Fruit fly (Drosophila melanogaster) whole organism, embryonic: ENCODE data around the gene CG8668.

Experiments
- Ada2b ChIP-seq: fragments of 200-800 bp; sonication (Bioruptor generic); IDR thresholded peaks from 2 replicates; pipeline ENCODE4 v1.3.6; 2022; ENCODE audit warnings: missing biosample characterization, missing genetic modification characterization
- Antp ChIP-seq: fragments of 200-800 bp; sonication (Bioruptor generic); optimal IDR thresholded peaks from 3 replicates; lab custom pipeline; 2016; ENCODE audit warnings: missing biosample characterization, missing genetic modification characterization
- Bgb ChIP-seq: fragments of 200-800 bp; sonication (Bioruptor generic); IDR thresholded peaks from 2 replicates; pipeline ENCODE4 v1.3.6; 2022; ENCODE audit warnings: missing biosample characterization, missing genetic modification characterization; ENCODE audit not compliant: partially characterized antibody
- Bteb2 ChIP-seq: fragments of 200-800 bp; sonication (Bioruptor generic); optimal IDR thresholded peaks from 2 replicates; lab custom pipeline; 2016; ENCODE audit warnings: missing biosample characterization, missing genetic modification characterization
- C15 ChIP-seq: fragments of 200-800 bp; sonication (Bioruptor generic); IDR thresholded peaks from 3 replicates; pipeline ENCODE4 v1.3.6; 2022; ENCODE audit warnings: missing biosample characterization, missing genetic modification characterization
- CG10462 ChIP-seq: fragments of 200-800 bp; sonication (Bioruptor generic); optimal IDR thresholded peaks from 2 replicates; lab custom pipeline; 2016; ENCODE audit warnings: missing biosample characterization, missing genetic modification characterization
- CG12104 ChIP-seq: fragments of 200-800 bp; sonication (Bioruptor generic); optimal IDR thresholded peaks from 3 replicates; lab custom pipeline; 2016; ENCODE audit warnings: missing biosample characterization, missing genetic modification characterization
- CG12659 ChIP-seq: fragments of 200-800 bp; sonication (Bioruptor generic); optimal IDR thresholded peaks from 3 replicates; lab custom pipeline; 2017; ENCODE audit warnings: mild to moderate bottlenecking, missing biosample characterization, missing genetic modification reagents, missing genetic modification characterization
- CG12744 ChIP-seq: fragments of 200-800 bp; sonication (Bioruptor generic); optimal IDR thresholded peaks from 2 replicates; lab custom pipeline; 2016; ENCODE audit warnings: missing biosample characterization, missing genetic modification characterization
- CG12769 ChIP-seq: fragments of 200-800 bp; sonication (Bioruptor generic); optimal IDR thresholded peaks from 2 replicates; lab custom pipeline; 2019; ENCODE audit warnings: missing biosample characterization, mild to moderate bottlenecking, missing genetic modification characterization, moderate library complexity
- CG13775 ChIP-seq: fragments of 200-800 bp; sonication (Bioruptor generic); optimal IDR thresholded peaks from 3 replicates; lab custom pipeline; 2017; ENCODE audit warnings: missing biosample characterization, mild to moderate bottlenecking, missing genetic modification characterization
- CG1647 ChIP-seq: fragments of 200-800 bp; sonication (Bioruptor generic); optimal IDR thresholded peaks from 3 replicates; lab custom pipeline; 2016; ENCODE audit warnings: missing biosample characterization, missing genetic modification characterization
- CG16815 ChIP-seq: fragments of 200-800 bp; sonication (Bioruptor generic); optimal IDR thresholded peaks from 3 replicates; lab custom pipeline; 2017; ENCODE audit warnings: missing biosample characterization, mild to moderate bottlenecking, missing genetic modification characterization
- CG2202 ChIP-seq: fragments of 200-800 bp; sonication (Bioruptor generic); optimal IDR thresholded peaks from 2 replicates; lab custom pipeline; 2018; ENCODE audit warnings: missing biosample characterization, mild to moderate bottlenecking, missing genetic modification characterization
- CG30020 ChIP-seq: fragments of 200-800 bp; optimal IDR thresholded peaks from 2 replicates; lab custom pipeline; 2019; ENCODE audit warnings: missing biosample characterization, mild to moderate bottlenecking, missing genetic modification characterization, moderate library complexity
- CG3995 ChIP-seq: fragments of 200-800 bp; sonication (Bioruptor generic); optimal IDR thresholded peaks from 3 replicates; lab custom pipeline; 2016; ENCODE audit warnings: missing biosample characterization, missing genetic modification characterization
- CG5180 ChIP-seq: fragments of 200-800 bp; sonication (Bioruptor generic); optimal IDR thresholded peaks from 3 replicates; lab custom pipeline; 2017; ENCODE audit warnings: missing biosample characterization, missing genetic modification characterization, mild to moderate bottlenecking, moderate library complexity, missing genetic modification reagents
- CG6765 ChIP-seq: fragments of 200-800 bp; sonication (Bioruptor generic); optimal IDR thresholded peaks from 3 replicates; lab custom pipeline; 2017; ENCODE audit warnings: missing biosample characterization, mild to moderate bottlenecking, missing genetic modification characterization
- CG8359 ChIP-seq: fragments of 200-800 bp; sonication (Bioruptor generic); optimal IDR thresholded peaks from 2 replicates; lab custom pipeline; 2017; ENCODE audit warnings: missing biosample characterization, mild to moderate bottlenecking, missing genetic modification characterization, borderline replicate concordance
- Chrac-16 ChIP-seq: fragments of 200-800 bp; sonication (Bioruptor generic); optimal IDR thresholded peaks from 3 replicates; lab custom pipeline; 2016; ENCODE audit warnings: missing biosample characterization, missing genetic modification characterization
- Ets65A ChIP-seq: fragments of 200-800 bp; sonication (Bioruptor generic); peaks from one replicate; lab custom pipeline; 2016; ENCODE audit warnings: missing biosample characterization, missing genetic modification characterization
- Gug ChIP-seq: fragments of 200-800 bp; sonication (Bioruptor generic); IDR thresholded peaks from 4 replicates; pipeline ENCODE4 v1.3.6; 2022; ENCODE audit warnings: missing biosample characterization, missing genetic modification characterization
- H15 ChIP-seq: fragments of 200-800 bp; sonication (Bioruptor generic); IDR thresholded peaks from 3 replicates; pipeline ENCODE4 v1.3.6; 2022; ENCODE audit warnings: missing biosample characterization, missing genetic modification characterization
- HHEX ChIP-seq: fragments of 200-800 bp; sonication (Bioruptor generic); optimal IDR thresholded peaks from 3 replicates; lab custom pipeline; 2017; ENCODE audit warnings: missing biosample characterization, mild to moderate bottlenecking, missing genetic modification characterization, missing genetic modification reagents
- HLHmδ ChIP-seq: fragments of 200-800 bp; sonication (Bioruptor generic); optimal IDR thresholded peaks from 2 replicates; lab custom pipeline; 2018; ENCODE audit warnings: missing biosample characterization, mild to moderate bottlenecking, missing genetic modification characterization, moderate library complexity
- HmgD ChIP-seq: fragments of 200-800 bp; sonication (Bioruptor generic); optimal IDR thresholded peaks from 3 replicates; lab custom pipeline; 2016; ENCODE audit warnings: missing biosample characterization, missing genetic modification characterization
- Nf-YA ChIP-seq: fragments of 200-800 bp; sonication (Bioruptor generic); IDR thresholded peaks from 2 replicates; pipeline ENCODE4 v1.3.6; 2022; ENCODE audit warnings: missing biosample characterization, missing genetic modification characterization
- Nf-YC ChIP-seq: fragments of 200-800 bp; optimal IDR thresholded peaks from 3 replicates; lab custom pipeline; 2019; ENCODE audit warnings: missing biosample characterization, mild to moderate bottlenecking, missing genetic modification characterization, moderate library complexity
- Sox100B ChIP-seq: fragments of 200-800 bp; sonication (Bioruptor generic); optimal IDR thresholded peaks from 3 replicates; lab custom pipeline; 2018; ENCODE audit warnings: missing biosample characterization, mild to moderate bottlenecking, missing genetic modification characterization
- Stat92E ChIP-seq, 3 experiments: fragments of >200 bp in 2 of 3; fragments of 200-800 bp in 1 of 3; sonication (Bioruptor generic) in 1 of 3; optimal IDR thresholded peaks; 2 replicates each; lab custom pipeline; 2017 to 2019; ENCODE audit warnings: missing biosample characterization in 3 of 3, missing genetic modification characterization in 3 of 3, mild to moderate bottlenecking in 1 of 3, moderate library complexity in 1 of 3
- abd-A ChIP-seq: fragments of 200-800 bp; sonication (Bioruptor generic); optimal IDR thresholded peaks from 3 replicates; lab custom pipeline; 2019; ENCODE audit warnings: missing biosample characterization, mild to moderate bottlenecking, missing genetic modification characterization, moderate library complexity
- crc ChIP-seq: fragments of 200-800 bp; sonication (Bioruptor generic); optimal IDR thresholded peaks from 2 replicates; lab custom pipeline; 2016; ENCODE audit warnings: missing biosample characterization, missing genetic modification characterization
- da ChIP-seq: fragments of 200-800 bp; sonication (Bioruptor generic); optimal IDR thresholded peaks from 2 replicates; lab custom pipeline; 2016; ENCODE audit warnings: missing biosample characterization, missing genetic modification characterization
- dpn ChIP-seq, 2 experiments: fragments of 200-800 bp; sonication (Bioruptor generic); optimal IDR thresholded peaks; 3 replicates each; lab custom pipeline; 2016; ENCODE audit warnings: missing biosample characterization in 2 of 2, missing genetic modification characterization in 2 of 2
- emc ChIP-seq: fragments of 200-800 bp; sonication (Bioruptor generic); optimal IDR thresholded peaks from 2 replicates; lab custom pipeline; 2016; ENCODE audit warnings: missing biosample characterization, missing genetic modification characterization
- en ChIP-seq: fragments of 200-800 bp; sonication (Bioruptor generic); optimal IDR thresholded peaks from 2 replicates; lab custom pipeline; 2016; ENCODE audit warnings: missing biosample characterization, missing genetic modification characterization
- eve ChIP-seq, 2 experiments: fragments of >200 bp; optimal IDR thresholded peaks; 2 replicates each; lab custom pipeline; 2017; ENCODE audit warnings: missing biosample characterization in 2 of 2, missing genetic modification characterization in 2 of 2
- ftz-f1 ChIP-seq: fragments of 200-800 bp; sonication (Bioruptor generic); optimal IDR thresholded peaks from 2 replicates; lab custom pipeline; 2016; ENCODE audit warnings: missing biosample characterization, missing genetic modification characterization
- gfzf ChIP-seq: fragments of 200-800 bp; sonication (Bioruptor generic); optimal IDR thresholded peaks from 2 replicates; lab custom pipeline; 2016; ENCODE audit warnings: missing biosample characterization, mild to moderate bottlenecking, missing genetic modification characterization, moderate library complexity
- luna ChIP-seq: fragments of 200-800 bp; sonication (Bioruptor generic); optimal IDR thresholded peaks from 2 replicates; lab custom pipeline; 2016; ENCODE audit warnings: missing biosample characterization, missing genetic modification characterization
- odd ChIP-seq: fragments of 200-800 bp; sonication (Bioruptor generic); optimal IDR thresholded peaks from 2 replicates; lab custom pipeline; 2017; ENCODE audit warnings: missing biosample characterization, mild to moderate bottlenecking, missing genetic modification characterization
- peb ChIP-seq: fragments of 200-800 bp; sonication (Bioruptor generic); IDR thresholded peaks from 2 replicates; pipeline ENCODE4 v1.3.6; 2022; ENCODE audit warnings: missing biosample characterization, missing genetic modification characterization
- pfk ChIP-seq: fragments of 200-800 bp; sonication (Bioruptor generic); optimal IDR thresholded peaks from 2 replicates; lab custom pipeline; 2018; ENCODE audit warnings: missing biosample characterization, mild to moderate bottlenecking, missing genetic modification characterization, moderate library complexity
- phol ChIP-seq: fragments of 200-800 bp; sonication (Bioruptor generic); optimal IDR thresholded peaks from 3 replicates; lab custom pipeline; 2018; ENCODE audit warnings: missing biosample characterization, mild to moderate bottlenecking, missing genetic modification characterization, moderate library complexity
- pros ChIP-seq: fragments of 200-800 bp; sonication (Bioruptor generic); optimal IDR thresholded peaks from 3 replicates; lab custom pipeline; 2019; ENCODE audit warnings: missing biosample characterization, mild to moderate bottlenecking, missing genetic modification characterization, moderate library complexity
- row ChIP-seq: fragments of 200-800 bp; sonication (Bioruptor generic); IDR thresholded peaks from 3 replicates; pipeline ENCODE4 v1.3.6; 2022; ENCODE audit warnings: missing biosample characterization, missing genetic modification characterization
- so ChIP-seq: fragments of 200-800 bp; sonication (Bioruptor generic); IDR thresholded peaks from 3 replicates; pipeline ENCODE4 v1.3.6; 2022; ENCODE audit warnings: missing biosample characterization, missing genetic modification characterization
- sob ChIP-seq: fragments of 200-800 bp; sonication (Bioruptor generic); IDR thresholded peaks from 2 replicates; pipeline ENCODE4 v1.3.6; 2022; ENCODE audit warnings: missing biosample characterization, missing genetic modification characterization
- sqz ChIP-seq: fragments of 200-800 bp; sonication (Bioruptor generic); optimal IDR thresholded peaks from 3 replicates; lab custom pipeline; 2018; ENCODE audit warnings: missing biosample characterization, mild to moderate bottlenecking, missing genetic modification characterization
- twi ChIP-seq: fragments of 200-800 bp; optimal IDR thresholded peaks from 2 replicates; lab custom pipeline; 2019; ENCODE audit warnings: missing biosample characterization, mild to moderate bottlenecking, missing genetic modification characterization, moderate library complexity
- vnd ChIP-seq: fragments of 200-800 bp; sonication (Bioruptor generic); IDR thresholded peaks from 3 replicates; pipeline ENCODE4 v1.3.6; 2022; ENCODE audit warnings: missing biosample characterization, missing genetic modification characterization; ENCODE audit not compliant: partially characterized antibody

CG8668 gene

dm6 chr2L:8159498-8159897 is 32.7 kb downstream of the CG8668 start, which contains the start of the genes PAPLA1 and Rbsn-5 (continued):
- TF ChIP-seq luna, result peak; percentile 94
- TF ChIP-seq CG1647 (GFP tag; lab: Kevin White, UChicago), result peak; percentile 95
- peak; percentile 97 for TF ChIP-seq row
- TF ChIP-seq CG12769 (tag; lab: Kevin White, UChicago), result peak; percentile 96
- TF ChIP-seq CG12104 (GFP tag; lab: Kevin White, UChicago), result peak; percentile 90
- TF ChIP-seq sqz (GFP tag; lab: Kevin White, UChicago), result peak; percentile 80
- peak; percentile 100 for TF ChIP-seq Ets65A (GFP tag; lab: Kevin White, UChicago)
- peak; percentile 95 for TF ChIP-seq Antp (GFP tag; lab: Kevin White, UChicago)
- no peak for TF ChIP-seq Stat92E (GFP tag; optimal IDR thresholded peaks at IDR 0.05; lab: Kevin White, UChicago)
- peak; percentile 15; the same call in 1 of the 2 replicates for TF ChIP-seq Bgb
- peak; percentile 27 for TF ChIP-seq pros
- TF ChIP-seq CG3995, result peak; percentile 70
- TF ChIP-seq sob, result peak; percentile 93
- peak; percentile 95 for TF ChIP-seq CG12659 (GFP tag; lab: Kevin White, UChicago)
- peak; percentile 72 for TF ChIP-seq CG30020
- TF ChIP-seq odd (GFP tag; lab: Kevin White, UChicago), result peak; percentile 79
- no peak for TF ChIP-seq vnd (GFP tag; lab: Robert Waterston, UW)
- peak; percentile 94 for TF ChIP-seq HmgD (GFP tag; lab: Kevin White, UChicago)
- peak; percentile 55 for TF ChIP-seq CG5180 (GFP tag; lab: Kevin White, UChicago)
- TF ChIP-seq abd-A, result peak; percentile 97
- peak; percentile 88 for TF ChIP-seq so (GFP tag; lab: Robert Waterston, UW)
- TF ChIP-seq Sox100B (GFP tag; lab: Kevin White, UChicago), result peak; percentile 83
- peak; percentile 83 for TF ChIP-seq Nf-YA (GFP tag; lab: Robert Waterston, UW)
- TF ChIP-seq CG10462 (GFP tag; lab: Kevin White, UChicago), result peak; percentile 88
- peak; percentile 86 for TF ChIP-seq da (GFP tag; lab: Kevin White, UChicago)
- TF ChIP-seq Bteb2 (GFP tag; lab: Kevin White, UChicago), result peak; percentile 93
- peak; percentile 95 for TF ChIP-seq phol (tag; lab: Kevin White, UChicago)
- TF ChIP-seq Chrac-16 (GFP tag; lab: Kevin White, UChicago), result peak; percentile 94
- peak; percentile 92 for TF ChIP-seq crc
- TF ChIP-seq pfk, result peak; percentile 41
- peak; percentile 91 for TF ChIP-seq C15 (GFP tag; lab: Robert Waterston, UW)
- TF ChIP-seq emc, result peak; percentile 93
- TF ChIP-seq H15, result peak; percentile 92
- TF ChIP-seq CG16815 (GFP tag; lab: Kevin White, UChicago), result peak; percentile 85
- peak; percentile 89 for TF ChIP-seq CG6765 (GFP tag; lab: Kevin White, UChicago)
- peak; percentile 79 for TF ChIP-seq CG2202 (tag; lab: Kevin White, UChicago)
- no peak for TF ChIP-seq eve (GFP tag; optimal IDR thresholded peaks at IDR 0.05; lab: Kevin White, UChicago)
- peak; percentile 88 for TF ChIP-seq Nf-YC (tag; lab: Kevin White, UChicago)
- peak; percentile 40 for TF ChIP-seq gfzf
- TF ChIP-seq dpn (GFP tag; optimal IDR thresholded peaks at IDR 0.05; lab: Kevin White, UChicago), result peak; percentile 97
- peak; percentile 87 for TF ChIP-seq peb (GFP tag; lab: Robert Waterston, UW)
- TF ChIP-seq twi (tag; lab: Kevin White, UChicago), result peak; percentile 80
- peak; percentile 88 for TF ChIP-seq HHEX (GFP tag; lab: Kevin White, UChicago)
- TF ChIP-seq ftz-f1 (GFP tag; lab: Kevin White, UChicago), result peak; percentile 48
- peak; percentile 62 for TF ChIP-seq CG8359 (GFP tag; lab: Kevin White, UChicago)
- peak; percentile 91 for TF ChIP-seq Gug (GFP tag; lab: Robert Waterston, UW)
- TF ChIP-seq en (GFP tag; lab: Kevin White, UChicago), result peak; percentile 80
- peak; percentile 89 for TF ChIP-seq CG12744 (GFP tag; lab: Kevin White, UChicago)
- TF ChIP-seq HLHmδ (GFP tag; lab: Kevin White, UChicago), result no peak
- peak; percentile 92 for TF ChIP-seq CG13775 (GFP tag; lab: Kevin White, UChicago)
- TF ChIP-seq Ada2b, result peak; percentile 89
